Fruit fly (Drosophila melanogaster): ENCODE measurements around the gene D19B.

Gene D19B

DNA sequence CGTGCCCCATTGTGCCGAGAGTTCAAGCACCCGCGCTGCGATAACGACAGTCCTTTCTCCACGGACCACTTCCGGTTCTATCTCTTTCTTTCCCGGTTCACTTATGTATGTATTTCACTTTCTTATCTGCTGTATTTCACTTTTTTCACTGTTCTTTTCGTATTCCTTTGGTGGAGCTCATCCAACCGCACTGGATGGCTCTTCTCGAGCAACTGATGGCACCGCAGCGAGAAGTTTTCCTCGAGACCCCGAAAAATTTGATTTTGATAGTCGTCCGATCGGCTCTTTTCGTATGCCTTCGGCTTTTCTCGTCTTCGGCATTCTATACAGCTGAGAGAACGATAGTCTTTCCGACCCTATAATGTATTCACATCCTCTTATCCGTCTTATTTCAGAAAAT is 33.1 kb upstream of the D19B start, which contains the start of gene LanA (continued):
- TF ChIP-seq Mad (GFP tag; optimal IDR thresholded peaks at IDR 0.05), result peak; percentile 6
- no peak for TF ChIP-seq CG3995 (GFP tag; optimal IDR thresholded peaks at IDR 0.05)
- no peak for TF ChIP-seq Spps (tag; optimal IDR thresholded peaks at IDR 0.05)
- TF ChIP-seq CG6791 (GFP tag; IDR thresholded peaks at IDR 0.05; ENCODE audit: partially characterized antibody), result peak; percentile 52; the same call in 1 of the 3 replicates
- no peak for TF ChIP-seq Kr (GFP tag; optimal IDR thresholded peaks at IDR 0.05)
- no peak for TF ChIP-seq CG7963 (GFP tag; IDR thresholded peaks at IDR 0.05; ENCODE audit: partially characterized antibody)
- TF ChIP-seq aop (GFP tag; IDR thresholded peaks at IDR 0.05), result peak; percentile 76; the same call in 1 of the 2 replicates
- peak; percentile 16; the same call in 1 of the 2 replicates for TF ChIP-seq CG17328 (GFP tag; IDR thresholded peaks at IDR 0.05)
- TF ChIP-seq CG1603 (tag; optimal IDR thresholded peaks at IDR 0.05), result peak; percentile 32
- no peak for TF ChIP-seq oc (tag; optimal IDR thresholded peaks at IDR 0.05)
- no peak for TF ChIP-seq CG13624 (GFP tag; optimal IDR thresholded peaks at IDR 0.05)
- TF ChIP-seq Atf-2 (GFP tag; optimal IDR thresholded peaks at IDR 0.05), result no peak
- 0 out of 2 replicates have a peak, but pooled peaks have one; percentile 20 for TF ChIP-seq Scr (GFP tag; IDR thresholded peaks at IDR 0.05; ENCODE audit: partially characterized antibody)
- peak; percentile 31 for TF ChIP-seq CG7271 (tag; optimal IDR thresholded peaks at IDR 0.05)
- no peak for TF ChIP-seq unc-4 (GFP tag; IDR thresholded peaks at IDR 0.05; ENCODE audit: partially characterized antibody)
- no peak for TF ChIP-seq CG4854 (GFP tag; optimal IDR thresholded peaks at IDR 0.05)
- peak; percentile 59 for TF ChIP-seq MTF-1 (GFP tag; optimal IDR thresholded peaks at IDR 0.05; ENCODE audit: borderline replicate concordance)
- TF ChIP-seq CrebB (tag; optimal IDR thresholded peaks at IDR 0.05), result no peak
- TF ChIP-seq sd (tag; optimal IDR thresholded peaks at IDR 0.05), result peak; percentile 19
- no peak for TF ChIP-seq CG17359 (tag; optimal IDR thresholded peaks at IDR 0.05)
- peak; percentile 44; the same call in 1 of the 2 replicates for TF ChIP-seq Bgb (GFP tag; IDR thresholded peaks at IDR 0.05; ENCODE audit: partially characterized antibody)
- no peak for TF ChIP-seq Atf3 (GFP tag; optimal IDR thresholded peaks at IDR 0.05)
- TF ChIP-seq CG42726 (GFP tag; IDR thresholded peaks at IDR 0.05; ENCODE audit: partially characterized antibody), result no peak
- no peak for TF ChIP-seq CG9817 (tag; optimal IDR thresholded peaks at IDR 0.05)
- no peak for TF ChIP-seq CG11247 (GFP tag; IDR thresholded peaks at IDR 0.05)
- no peak for TF ChIP-seq hbn (GFP tag; IDR thresholded peaks at IDR 0.05; ENCODE audit: partially characterized antibody)
- TF ChIP-seq CG6854 (GFP tag; optimal IDR thresholded peaks at IDR 0.05), result no peak
- peak; percentile 45 for TF ChIP-seq her (GFP tag; optimal IDR thresholded peaks at IDR 0.05)
- TF ChIP-seq CG9797 (GFP tag; optimal IDR thresholded peaks at IDR 0.05), result no peak
- TF ChIP-seq CG16779 (GFP tag; IDR thresholded peaks at IDR 0.05), result no peak
- peak; percentile 2 for TF ChIP-seq mirr (GFP tag; optimal IDR thresholded peaks at IDR 0.05)
- no peak for TF ChIP-seq CG3407 (GFP tag; optimal IDR thresholded peaks at IDR 0.05)
- TF ChIP-seq ftz-f1 (GFP tag; optimal IDR thresholded peaks at IDR 0.05), result peak; percentile 2
- no peak for TF ChIP-seq BEAF-32 (GFP tag; optimal IDR thresholded peaks at IDR 0.05)
- peak; percentile 61 for TF ChIP-seq CG34376 (GFP tag; optimal IDR thresholded peaks at IDR 0.05)
- TF ChIP-seq CG18262 (tag; optimal IDR thresholded peaks at IDR 0.05), result no peak
- no peak for TF ChIP-seq CG7839 (tag; optimal IDR thresholded peaks at IDR 0.05)
- TF ChIP-seq Opbp (GFP tag; IDR thresholded peaks at IDR 0.05; ENCODE audit: partially characterized antibody), result 0 out of 3 replicates have a peak, but pooled peaks have one; percentile 28
- peak; percentile 46; the same call in 1 of the 2 replicates for TF ChIP-seq sob (GFP tag; IDR thresholded peaks at IDR 0.05)
- TF ChIP-seq dmrt99B (tag; optimal IDR thresholded peaks at IDR 0.05), result no peak
- TF ChIP-seq CG1529 (GFP tag; optimal IDR thresholded peaks at IDR 0.05), result no peak
- no peak for TF ChIP-seq dpn (GFP tag; optimal IDR thresholded peaks at IDR 0.05)
- peak; percentile 15; the same call in 1 of the 2 replicates for TF ChIP-seq CG4360 (GFP tag; IDR thresholded peaks at IDR 0.05)
- no peak for TF ChIP-seq CG11695 (GFP tag; IDR thresholded peaks at IDR 0.05)
- TF ChIP-seq CG13894 (tag; optimal IDR thresholded peaks at IDR 0.05), result no peak
- TF ChIP-seq Adf1 (GFP tag; IDR thresholded peaks at IDR 0.05), result no peak; the same call in 1 of the 2 replicates
- no peak for TF ChIP-seq onecut (GFP tag; IDR thresholded peaks at IDR 0.05)
- no peak for TF ChIP-seq psq (GFP tag; optimal IDR thresholded peaks at IDR 0.05)
- TF ChIP-seq CG1832 (GFP tag; optimal IDR thresholded peaks at IDR 0.05), result peak; percentile 15
- no peak for TF ChIP-seq vfl (GFP tag; optimal IDR thresholded peaks at IDR 0.05)

All from whole organism, embryonic.